Worm (Caenorhabditis elegans): ENCODE data around the gene nas-20.

Gene nas-20

DNA sequence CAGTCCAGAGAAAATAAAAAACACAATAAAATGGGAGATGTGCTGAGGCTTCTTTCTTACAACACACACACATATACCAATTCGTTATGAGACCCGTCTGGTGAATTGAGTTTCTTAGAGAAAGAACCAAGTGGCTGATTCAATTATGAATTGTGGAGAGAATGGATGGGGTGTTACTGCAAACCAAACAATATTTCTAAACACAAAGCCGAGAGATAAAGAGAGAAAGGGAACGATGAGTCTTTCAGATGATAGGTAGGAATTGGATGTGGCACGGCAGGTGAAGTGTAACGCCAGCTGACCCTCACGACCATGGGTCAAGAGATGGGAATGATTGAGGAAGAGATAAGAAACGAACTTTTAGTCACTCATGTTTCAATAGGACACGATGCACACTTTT is 25.8 kb downstream of the nas-20 start, which contains the start of gene mig-17:
mig-17 (plus strand) TSS at position 389 of the 400 bp plus-strand sequence.
- TF ChIP-seq unc-62 (GFP tag; optimal IDR thresholded peaks at IDR 0.05), result no peak

DNA sequence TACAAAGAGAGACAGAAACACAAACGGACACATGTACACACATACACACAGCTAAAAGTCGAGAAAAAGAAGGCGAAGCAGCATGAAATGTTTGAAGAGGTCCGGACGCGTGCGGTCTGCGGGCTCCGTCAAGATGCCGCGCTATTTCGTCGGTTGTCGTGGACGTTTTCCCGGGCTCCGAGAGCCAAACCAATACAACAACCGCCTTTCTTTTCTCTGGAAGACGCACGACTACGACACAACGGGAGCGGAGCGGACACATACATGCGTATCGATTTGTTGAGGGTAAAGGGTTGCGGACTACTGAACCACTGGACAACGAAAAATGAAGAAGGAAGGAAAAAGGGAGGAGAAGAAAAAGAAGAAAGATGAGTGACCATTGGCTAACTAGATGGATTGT is 26.7 kb downstream of the nas-20 start:
- TF ChIP-seq unc-62 (GFP tag; optimal IDR thresholded peaks at IDR 0.05), result no peak

DNA sequence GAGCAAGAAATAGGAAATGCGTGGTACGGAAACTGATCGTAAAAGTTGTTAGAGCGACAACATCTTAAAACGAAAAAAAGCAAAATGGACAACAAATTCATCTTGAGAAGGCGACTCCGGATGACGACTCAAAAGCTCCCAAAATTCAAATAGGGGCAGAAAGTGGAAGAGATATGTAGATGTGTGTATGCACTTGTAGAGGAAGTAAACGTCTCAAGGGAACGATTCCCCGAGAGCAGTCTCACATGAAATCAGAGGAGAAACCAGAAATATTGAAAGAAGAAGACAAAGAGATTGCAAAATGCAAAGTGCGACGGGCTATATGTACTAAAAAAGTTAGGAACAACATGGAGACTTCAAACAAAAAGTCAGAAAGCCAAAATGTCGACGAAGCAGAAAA is 28.6 kb downstream of the nas-20 start, which contains the start of gene F57B7.2:
F57B7.2 (minus strand) TSS at position 101 of the 400 bp plus-strand sequence.
- TF ChIP-seq unc-62 (GFP tag; optimal IDR thresholded peaks at IDR 0.05), result no peak

DNA sequence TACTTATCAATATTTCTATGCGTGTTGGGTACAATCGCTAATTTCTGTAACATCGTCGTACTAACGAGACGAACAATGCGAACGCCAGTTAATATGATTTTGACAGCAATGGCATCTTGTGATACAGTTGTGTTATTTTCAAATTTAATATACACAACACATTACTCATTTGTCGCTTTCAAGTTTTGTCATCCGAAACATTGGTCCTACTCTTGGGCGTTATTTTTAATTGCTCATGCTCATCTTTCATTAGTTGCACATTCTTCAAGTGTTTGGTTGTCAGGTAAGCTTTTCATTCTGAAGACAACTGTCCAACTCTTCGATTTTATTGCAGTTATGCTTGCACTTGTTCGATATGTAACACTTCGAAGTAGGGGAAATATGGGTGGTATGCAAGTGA is 32.9 kb downstream of the nas-20 start:
- TF ChIP-seq unc-62 (GFP tag; optimal IDR thresholded peaks at IDR 0.05), result no peak

DNA sequence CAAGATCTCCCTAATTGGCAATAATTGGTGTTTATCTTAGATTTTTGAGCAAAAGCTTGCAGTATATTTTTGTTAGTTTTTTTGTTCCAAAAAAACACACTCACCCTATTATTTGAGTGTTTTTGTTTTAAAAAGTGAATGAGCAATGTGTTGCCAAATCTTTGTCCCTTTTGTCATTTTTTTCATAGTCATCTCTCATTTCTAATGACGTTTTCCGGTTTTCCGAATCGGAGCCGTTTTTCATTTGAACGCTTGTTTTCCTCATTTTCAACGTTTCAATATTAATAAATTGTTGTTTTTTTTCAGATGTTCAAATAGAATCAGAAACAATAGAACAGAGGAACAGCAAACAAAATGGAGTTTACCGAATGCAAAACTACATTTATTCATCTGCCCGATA is 33.6 kb downstream of the nas-20 start, which contains the start of gene dmsr-1:
dmsr-1 (plus strand) TSS at position 301 of the 400 bp plus-strand sequence.
- TF ChIP-seq unc-62 (GFP tag; optimal IDR thresholded peaks at IDR 0.05), result no peak

DNA sequence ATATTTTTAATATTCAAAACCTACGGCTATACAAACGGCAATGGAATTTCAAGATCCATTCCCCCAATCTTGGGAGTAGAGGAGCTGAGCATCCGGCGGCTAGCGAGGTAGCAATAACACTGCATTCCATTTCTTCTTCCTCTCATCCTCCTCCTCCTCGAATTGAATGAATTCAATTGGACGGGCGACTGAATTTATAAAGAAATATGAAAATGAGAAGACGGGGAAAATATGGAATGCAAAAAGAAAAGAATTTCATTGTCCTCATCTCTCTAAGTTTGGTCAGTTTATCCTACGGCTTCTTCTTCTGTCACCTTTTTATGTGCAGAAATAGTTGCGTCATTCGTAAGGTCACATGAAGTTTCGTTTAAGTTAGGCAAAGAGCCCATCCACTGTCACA is 35.7 kb downstream of the nas-20 start:
- no peak for TF ChIP-seq unc-62 (GFP tag; optimal IDR thresholded peaks at IDR 0.05)

DNA sequence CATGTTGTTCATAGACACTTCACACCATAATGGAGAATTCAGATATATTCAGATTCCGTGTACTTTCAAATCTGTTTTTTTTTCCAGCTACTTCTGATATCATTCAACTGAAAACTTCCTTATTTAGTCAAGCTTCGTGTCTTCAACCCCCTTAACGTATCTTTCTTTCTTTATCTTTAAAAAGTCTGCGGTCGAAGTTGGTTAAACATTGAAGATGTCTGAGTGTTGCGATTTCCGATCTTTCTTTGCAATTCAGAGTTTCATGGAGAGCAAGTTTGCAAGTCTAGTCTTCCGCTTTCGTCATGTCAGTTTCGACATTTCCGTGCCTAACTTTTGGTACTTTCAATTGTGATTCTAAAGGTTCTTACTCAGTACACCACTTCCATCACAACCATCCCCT is 36.9 kb downstream of the nas-20 start:
- TF ChIP-seq unc-62 (GFP tag; optimal IDR thresholded peaks at IDR 0.05), result no peak

DNA sequence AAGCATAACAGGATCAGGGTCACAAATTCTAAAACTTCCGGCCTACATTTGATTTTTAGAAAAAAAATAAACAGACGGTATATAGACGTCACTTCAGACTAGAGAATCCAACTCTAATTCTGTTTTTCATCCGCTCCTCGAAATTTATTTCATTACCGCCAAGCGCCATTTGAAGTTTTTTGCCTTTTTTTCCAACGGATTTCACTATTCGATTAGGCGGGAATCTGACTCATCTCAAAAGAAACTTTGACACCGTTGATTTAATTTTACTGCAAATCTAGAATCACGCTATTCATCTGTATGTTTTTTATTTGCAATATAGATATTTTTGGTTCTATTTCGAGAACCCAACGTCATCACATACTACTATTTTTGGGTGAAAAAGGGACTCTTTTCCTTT is 41.3 kb downstream of the nas-20 start:
- no peak for TF ChIP-seq unc-62 (GFP tag; optimal IDR thresholded peaks at IDR 0.05)

DNA sequence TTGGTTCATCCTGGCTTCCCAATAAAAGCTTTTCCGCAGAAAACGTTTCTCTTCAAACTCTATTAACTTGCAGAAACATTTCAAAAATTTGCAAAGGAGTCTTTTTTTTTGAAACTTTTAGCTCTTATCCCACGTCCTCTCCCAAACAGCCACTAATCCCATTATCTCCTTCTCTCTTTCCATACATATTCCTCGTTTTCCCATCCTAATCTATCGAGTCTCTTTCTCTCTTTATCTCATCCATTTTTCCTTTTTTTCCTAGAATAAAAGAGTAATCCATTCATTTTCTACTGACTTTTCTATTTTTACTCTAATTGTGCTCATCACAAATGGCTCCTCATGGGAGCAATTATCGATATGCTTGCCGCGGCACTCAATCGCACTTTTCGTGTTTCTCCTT is 43.4 kb downstream of the nas-20 start:
- TF ChIP-seq unc-62 (GFP tag; optimal IDR thresholded peaks at IDR 0.05), result no peak

DNA sequence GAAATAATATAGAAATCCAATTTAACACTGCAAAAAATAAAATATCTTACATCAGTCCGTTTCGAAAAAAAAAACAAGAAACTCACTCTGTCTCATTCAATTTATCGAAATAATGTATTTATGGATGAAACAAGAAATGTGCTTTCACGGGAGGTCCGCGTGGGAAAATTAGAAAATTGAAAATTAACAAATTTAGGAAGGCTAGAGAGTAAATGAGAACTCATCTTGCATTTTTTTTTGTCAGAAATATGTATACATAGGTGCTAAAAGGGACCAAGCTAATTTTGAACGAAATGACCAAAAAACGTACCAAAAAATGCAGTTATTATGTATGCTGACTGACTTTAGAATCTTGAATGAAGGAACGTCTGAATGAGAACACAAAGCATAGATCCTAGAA is 47.5 kb downstream of the nas-20 start, which contains the start of gene T26H10.2:
T26H10.2 (minus strand) TSS at position 101 of the 400 bp plus-strand sequence.
- no peak for TF ChIP-seq unc-62 (GFP tag; optimal IDR thresholded peaks at IDR 0.05)

DNA sequence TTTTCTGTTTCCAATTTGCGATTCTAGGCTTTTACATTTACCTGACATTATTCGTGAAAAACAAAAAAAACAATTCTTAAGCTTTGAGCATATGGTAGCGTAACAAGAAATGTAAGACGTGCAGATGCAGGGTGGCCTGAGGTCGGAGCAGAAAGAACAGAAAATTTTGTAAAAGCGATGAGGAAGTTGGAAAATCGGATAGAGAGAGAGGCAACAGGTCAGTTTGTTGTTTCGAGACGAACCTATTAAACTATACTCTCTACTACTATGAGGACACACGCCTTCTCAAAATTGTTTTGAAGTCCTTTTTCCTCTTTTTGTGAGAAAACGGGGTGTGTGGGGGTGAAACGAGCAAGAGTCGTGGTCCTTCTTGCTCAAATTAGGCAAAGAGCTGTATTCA is 50.5 kb downstream of the nas-20 start, which contains the start of gene des-2:
des-2 (minus strand) TSS at position 101 of the 400 bp plus-strand sequence.
- TF ChIP-seq unc-62 (GFP tag; optimal IDR thresholded peaks at IDR 0.05), result no peak
